Worm (Caenorhabditis elegans) whole organism, L1 larva: ENCODE measurements around the gene nspb-1.
"Not testable (repeated sequence)": the region's sequence is repeated elsewhere in the genome, so short reads cannot be mapped to it uniquely, and the experiment has no call there.

Experiments used
- alr-1 ChIP-seq: fragments of 200-800 bp; sonication (Bioruptor generic); optimal IDR thresholded peaks from 2 replicates; lab custom pipeline; 2018; ENCODE audit warnings: borderline replicate concordance, mild to moderate bottlenecking, missing genetic modification characterization, missing compliant biosample characterization
- ama-1 ChIP-seq: fragments of 150-350 bp; optimal IDR thresholded peaks from 2 replicates; lab custom pipeline; 2014
- fkh-10 ChIP-seq: sonication (generic microtip); optimal IDR thresholded peaks from 2 replicates; lab custom pipeline; 2017; ENCODE audit warnings: missing biosample characterization, missing genetic modification reagents, missing genetic modification characterization
- isw-1 ChIP-seq: fragments of 200-800 bp; sonication (Bioruptor generic); IDR thresholded peaks from 2 replicates; pipeline ENCODE4 v1.3.6; 2022; ENCODE audit warnings: missing genetic modification characterization, missing compliant biosample characterization
- mep-1 ChIP-seq: fragments of 150-350 bp; optimal IDR thresholded peaks from 2 replicates; lab custom pipeline; 2014; ENCODE audit warnings: missing biosample characterization, missing genetic modification characterization
- nhr-11 ChIP-seq: fragments of 150-350 bp; optimal IDR thresholded peaks from 2 replicates; lab custom pipeline; 2014; ENCODE audit warnings: missing biosample characterization, missing genetic modification characterization
- nhr-237 ChIP-seq: fragments of 150-350 bp; optimal IDR thresholded peaks from 2 replicates; lab custom pipeline; 2014; ENCODE audit warnings: missing biosample characterization, missing genetic modification characterization
- nhr-28 ChIP-seq: fragments of 150-350 bp; optimal IDR thresholded peaks from 2 replicates; lab custom pipeline; 2014; ENCODE audit warnings: missing biosample characterization, missing genetic modification characterization
- nhr-76 ChIP-seq: sonication (generic microtip); optimal IDR thresholded peaks from 2 replicates; lab custom pipeline; 2017; ENCODE audit warnings: missing biosample characterization, missing genetic modification characterization
- zag-1 ChIP-seq: fragments of 150-350 bp; optimal IDR thresholded peaks from 2 replicates; lab custom pipeline; 2014; ENCODE audit warnings: missing biosample characterization, missing genetic modification characterization

DNA sequence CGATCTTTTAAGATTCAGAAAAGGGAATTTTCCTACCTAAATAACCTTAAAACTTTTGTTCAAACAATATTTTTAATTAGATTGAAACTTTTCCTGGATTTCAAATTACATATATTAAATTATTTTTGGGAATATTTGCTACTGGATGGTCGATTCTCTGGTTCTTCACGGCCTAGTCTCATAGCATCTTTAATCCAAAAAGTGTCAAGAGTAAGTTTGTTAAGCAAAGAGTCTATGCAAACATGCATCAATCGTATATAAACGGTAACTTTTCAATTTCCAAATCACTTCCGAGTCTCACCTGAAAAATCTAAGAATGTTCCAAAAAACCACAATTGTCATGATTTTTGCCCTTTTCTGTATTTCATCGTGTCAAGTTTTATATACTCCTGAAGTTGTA, 7.0 kb upstream of the nspb-1 start, which contains the start of gene nspb-4:
- not testable (repeated sequence) for TF ChIP-seq isw-1 (GFP tag; lab: Robert Waterston, UW); nhr-11 (tag; lab: Kevin White, UChicago); nhr-76 (tag; lab: Kevin White, UChicago); alr-1 (tag; lab: Kevin White, UChicago); fkh-10 (GFP tag; lab: Kevin White, UChicago); nhr-28 (tag; lab: Kevin White, UChicago); mep-1 (tag; lab: Kevin White, UChicago); nhr-237 (tag; lab: Kevin White, UChicago); ama-1 (lab: Kevin White, UChicago); zag-1
